Fruit fly (Drosophila melanogaster) whole organism, adult: ENCODE results near the gene Ak1.

Source experiments
- CG11617 ChIP-seq: fragments of 200-800 bp; sonication (Bioruptor generic); optimal IDR thresholded peaks from 2 replicates; lab custom pipeline; 2017; ENCODE audit warnings: mild to moderate bottlenecking, missing biosample characterization, missing genetic modification reagents, missing genetic modification characterization
- CG12768 ChIP-seq: fragments of 200-800 bp; sonication (Bioruptor generic); optimal IDR thresholded peaks from 2 replicates; lab custom pipeline; 2017; ENCODE audit warnings: missing biosample characterization, missing genetic modification characterization, mild to moderate bottlenecking, moderate library complexity, missing genetic modification reagents
- CG14711 ChIP-seq: fragments of 200-800 bp; sonication (Bioruptor generic); optimal IDR thresholded peaks from 2 replicates; lab custom pipeline; 2018; ENCODE audit warnings: missing biosample characterization, mild to moderate bottlenecking, missing genetic modification characterization, moderate library complexity
- CG1620 ChIP-seq: fragments of 200-800 bp; sonication (Bioruptor generic); optimal IDR thresholded peaks from 2 replicates; lab custom pipeline; 2016; ENCODE audit warnings: missing biosample characterization, missing genetic modification characterization
- CG33017 ChIP-seq: fragments of 200-800 bp; sonication (Bioruptor generic); optimal IDR thresholded peaks from 2 replicates; lab custom pipeline; 2018; ENCODE audit warnings: missing biosample characterization, mild to moderate bottlenecking, missing genetic modification characterization, moderate library complexity
- CG5204 ChIP-seq: fragments of 200-800 bp; sonication (Bioruptor generic); optimal IDR thresholded peaks from 2 replicates; lab custom pipeline; 2016; ENCODE audit warnings: missing biosample characterization, missing genetic modification characterization
- CG7045 ChIP-seq: fragments of 200-800 bp; sonication (Bioruptor generic); optimal IDR thresholded peaks from 2 replicates; lab custom pipeline; 2017; ENCODE audit warnings: missing biosample characterization, mild to moderate bottlenecking, missing genetic modification characterization
- CG7101 ChIP-seq: fragments of 200-800 bp; sonication (Bioruptor generic); optimal IDR thresholded peaks from 2 replicates; lab custom pipeline; 2018; ENCODE audit warnings: missing biosample characterization, mild to moderate bottlenecking, missing genetic modification characterization, moderate library complexity
- Clk ChIP-seq: fragments of 200-800 bp; sonication (Bioruptor generic); optimal IDR thresholded peaks from 2 replicates; lab custom pipeline; 2017; ENCODE audit warnings: missing biosample characterization, missing genetic modification characterization
- Crg-1 ChIP-seq: fragments of 200-800 bp; sonication (Bioruptor generic); optimal IDR thresholded peaks from 2 replicates; lab custom pipeline; 2016; ENCODE audit warnings: missing biosample characterization, missing genetic modification characterization
- Hr96 ChIP-seq: fragments of 200-800 bp; sonication (Bioruptor generic); optimal IDR thresholded peaks from 2 replicates; lab custom pipeline; 2016; ENCODE audit warnings: missing biosample characterization, missing genetic modification characterization
- Mnt ChIP-seq: fragments of 200-800 bp; sonication (Bioruptor generic); optimal IDR thresholded peaks from 2 replicates; lab custom pipeline; 2016; ENCODE audit warnings: missing biosample characterization, mild to moderate bottlenecking, missing genetic modification characterization
- bab1 ChIP-seq: fragments of 200-800 bp; sonication (Bioruptor generic); optimal IDR thresholded peaks from 3 replicates; lab custom pipeline; 2019; ENCODE audit warnings: missing biosample characterization, mild to moderate bottlenecking, missing genetic modification characterization, moderate library complexity
- cic ChIP-seq: fragments of 200-800 bp; sonication (Bioruptor generic); optimal IDR thresholded peaks from 2 replicates; lab custom pipeline; 2017; ENCODE audit warnings: missing biosample characterization, mild to moderate bottlenecking, missing genetic modification characterization, moderate library complexity
- cnc ChIP-seq, 2 experiments: fragments of >200 bp; optimal IDR thresholded peaks; 2 replicates each; lab custom pipeline; 2017
- kay ChIP-seq: fragments of 200-800 bp; sonication (Bioruptor generic); peaks from one replicate; lab custom pipeline; 2016; ENCODE audit warnings: missing biosample characterization, missing genetic modification characterization, borderline replicate concordance
- ovo ChIP-seq: fragments of 200-800 bp; sonication (Bioruptor generic); optimal IDR thresholded peaks from 2 replicates; lab custom pipeline; 2016; ENCODE audit warnings: missing biosample characterization, missing genetic modification characterization
- pad ChIP-seq: fragments of 200-800 bp; sonication (Bioruptor generic); optimal IDR thresholded peaks from 3 replicates; lab custom pipeline; 2017; ENCODE audit warnings: missing biosample characterization, missing genetic modification characterization, mild to moderate bottlenecking, moderate library complexity, missing genetic modification reagents
- tj ChIP-seq: fragments of 200-800 bp; sonication (Bioruptor generic); optimal IDR thresholded peaks from 3 replicates; lab custom pipeline; 2017; ENCODE audit warnings: missing biosample characterization, mild to moderate bottlenecking, missing genetic modification characterization, moderate library complexity
- toe ChIP-seq: fragments of 200-800 bp; sonication (Bioruptor generic); optimal IDR thresholded peaks from 2 replicates; lab custom pipeline; 2016; ENCODE audit warnings: missing biosample characterization, missing genetic modification characterization

Ak1 gene

dm6 chr3L:12202980-12203379 is 902 bp downstream of the Ak1 start:
- TF ChIP-seq kay (GFP tag; lab: Kevin White, UChicago): peak; percentile 45
- TF ChIP-seq CG14711 (tag; lab: Kevin White, UChicago): no peak

dm6 chr3L:12197491-12197890 is 6.4 kb downstream of the Ak1 start, which contains the start of gene CG11529:
CG11529 (plus strand) TSS chr3L:12197791.
- no peak for TF ChIP-seq bab1 (GFP tag; lab: Kevin White, UChicago)
- TF ChIP-seq CG33017 (tag; lab: Kevin White, UChicago): no peak
- no peak for TF ChIP-seq cic (GFP tag; lab: Kevin White, UChicago)
- no peak for TF ChIP-seq Clk
- no peak for TF ChIP-seq CG12768 (GFP tag; lab: Kevin White, UChicago)
- TF ChIP-seq Hr96 (GFP tag; lab: Kevin White, UChicago): no peak
- TF ChIP-seq CG5204 (GFP tag; lab: Kevin White, UChicago): no peak
- no peak for TF ChIP-seq ovo
- no peak for TF ChIP-seq Mnt (GFP tag; lab: Kevin White, UChicago)
- TF ChIP-seq kay (GFP tag; lab: Kevin White, UChicago): no peak
- no peak for TF ChIP-seq CG1620
- no peak for TF ChIP-seq CG7045 (GFP tag; lab: Kevin White, UChicago)
- TF ChIP-seq toe: no peak
- TF ChIP-seq CG14711 (tag; lab: Kevin White, UChicago): no peak
- no peak for TF ChIP-seq tj (GFP tag; lab: Kevin White, UChicago)
- TF ChIP-seq CG7101: no peak
- no peak for TF ChIP-seq pad (GFP tag; lab: Kevin White, UChicago)
- TF ChIP-seq CG11617 (GFP tag; lab: Kevin White, UChicago): no peak
- no peak for TF ChIP-seq cnc (optimal IDR thresholded peaks at IDR 0.05; lab: Kevin White, UChicago)

- no peak for TF ChIP-seq cnc (optimal IDR thresholded peaks at IDR 0.05; lab: Kevin White, UChicago)
- peak; percentile 49 for TF ChIP-seq bab1 (GFP tag; lab: Kevin White, UChicago)
- TF ChIP-seq CG7101: no peak
- peak; percentile 62 for TF ChIP-seq kay (GFP tag; lab: Kevin White, UChicago)
Measured at dm6 chr3L:12193485-12193884, 10.4 kb downstream of the Ak1 start, which contains the start of gene thoc6. thoc6 (minus strand) TSS chr3L:12193688.

- TF ChIP-seq Clk (no peak), CG7045 (GFP tag; lab: Kevin White, UChicago) (no peak), Crg-1 (no peak)
Measured at dm6 chr3L:12190433-12190832, 13.4 kb downstream of the Ak1 start, which contains the start of gene Est-P. Est-P (plus strand) TSS chr3L:12190733.

dm6 chr3L:12188518-12188917 is 15.4 kb downstream of the Ak1 start, which contains the start of gene Est-6:
Est-6 (plus strand) TSS chr3L:12188818.
- TF ChIP-seq cic (GFP tag; lab: Kevin White, UChicago) (no peak), kay (GFP tag; lab: Kevin White, UChicago) (peak; percentile 14), CG5204 (GFP tag; lab: Kevin White, UChicago) (no peak), toe (no peak), CG11617 (GFP tag; lab: Kevin White, UChicago) (no peak), pad (GFP tag; lab: Kevin White, UChicago) (no peak)

dm6 chr3L:12185336-12185735 is 18.5 kb downstream of the Ak1 start:
- TF ChIP-seq bab1 (GFP tag; lab: Kevin White, UChicago): no peak
- TF ChIP-seq Hr96 (GFP tag; lab: Kevin White, UChicago): no peak
- no peak for TF ChIP-seq cnc (optimal IDR thresholded peaks at IDR 0.05; lab: Kevin White, UChicago)
- TF ChIP-seq toe: no peak

dm6 chr3L:12184564-12185034 is 19.3 kb downstream of the Ak1 start, which contains the start of gene Miox:
Miox (plus strand) TSS chr3L:12184984.
- TF ChIP-seq CG5204 (GFP tag; lab: Kevin White, UChicago) (no peak), cic (GFP tag; lab: Kevin White, UChicago) (peak; percentile 85), CG14711 (tag; lab: Kevin White, UChicago) (no peak), pad (GFP tag; lab: Kevin White, UChicago) (peak; percentile 22)

dm6 chr3L:12183967-12184366 is 19.9 kb downstream of the Ak1 start:
- TF ChIP-seq Crg-1 (no peak), CG11617 (GFP tag; lab: Kevin White, UChicago) (peak; percentile 5), CG5204 (GFP tag; lab: Kevin White, UChicago) (peak; percentile 53), CG7101 (peak; percentile 28)
